Fruit fly (Drosophila melanogaster) whole organism, pupa: ENCODE data around the gene CG17294.

ENCODE experiments used
- CG10348 ChIP-seq: fragments of 200-800 bp; sonication (Bioruptor generic); IDR thresholded peaks from 2 replicates; pipeline ENCODE4 v1.3.6; 2022; ENCODE audit warnings: missing biosample characterization, missing genetic modification characterization
- CG12605 ChIP-seq: fragments of 200-800 bp; sonication (Bioruptor generic); IDR thresholded peaks from 2 replicates; pipeline ENCODE4 v1.3.6; 2022; ENCODE audit warnings: missing biosample characterization, missing genetic modification characterization
- CG13204 ChIP-seq: fragments of 200-800 bp; sonication (Bioruptor generic); optimal IDR thresholded peaks from 2 replicates; lab custom pipeline; 2018; ENCODE audit warnings: missing biosample characterization, mild to moderate bottlenecking, missing genetic modification characterization, moderate library complexity
- CG14655 ChIP-seq: fragments of 200-800 bp; sonication (Bioruptor generic); optimal IDR thresholded peaks from 3 replicates; lab custom pipeline; 2017; ENCODE audit warnings: mild to moderate bottlenecking, missing biosample characterization, missing genetic modification reagents, missing genetic modification characterization
- CG15710 ChIP-seq: fragments of 200-800 bp; sonication (Bioruptor generic); optimal IDR thresholded peaks from 2 replicates; lab custom pipeline; 2018; ENCODE audit warnings: missing biosample characterization, mild to moderate bottlenecking, missing genetic modification characterization, moderate library complexity
- CG17806 ChIP-seq: fragments of 200-800 bp; sonication (Bioruptor generic); optimal IDR thresholded peaks from 2 replicates; lab custom pipeline; 2018; ENCODE audit warnings: missing biosample characterization, mild to moderate bottlenecking, missing genetic modification characterization, moderate library complexity
- CG32121 ChIP-seq: fragments of 200-800 bp; sonication (Bioruptor generic); IDR thresholded peaks from 2 replicates; pipeline ENCODE4 v1.3.6; 2022; ENCODE audit warnings: missing biosample characterization, missing genetic modification characterization
- CG34367 ChIP-seq: fragments of 200-800 bp; sonication (Bioruptor generic); optimal IDR thresholded peaks from 2 replicates; lab custom pipeline; 2018; ENCODE audit warnings: missing biosample characterization, mild to moderate bottlenecking, missing genetic modification characterization
- CG4496 ChIP-seq: fragments of 200-800 bp; sonication (Bioruptor generic); IDR thresholded peaks from 3 replicates; pipeline ENCODE4 v1.3.6; 2022; ENCODE audit warnings: missing biosample characterization, missing genetic modification characterization
- CG8159 ChIP-seq: fragments of 200-800 bp; sonication (Bioruptor generic); optimal IDR thresholded peaks from 3 replicates; lab custom pipeline; 2018; ENCODE audit warnings: missing biosample characterization, mild to moderate bottlenecking, missing genetic modification characterization, moderate library complexity
- CG8301 ChIP-seq: fragments of 200-800 bp; sonication (Bioruptor generic); optimal IDR thresholded peaks from 2 replicates; lab custom pipeline; 2018; ENCODE audit warnings: missing biosample characterization, mild to moderate bottlenecking, missing genetic modification characterization
- CG9948 ChIP-seq: fragments of 200-800 bp; sonication (Bioruptor generic); optimal IDR thresholded peaks from 2 replicates; lab custom pipeline; 2018; ENCODE audit warnings: missing biosample characterization, mild to moderate bottlenecking, missing genetic modification characterization, moderate library complexity
- D1 ChIP-seq: fragments of 200-800 bp; sonication (Bioruptor generic); optimal IDR thresholded peaks from 2 replicates; lab custom pipeline; 2018; ENCODE audit warnings: missing biosample characterization, mild to moderate bottlenecking, missing genetic modification characterization, moderate library complexity
- EcR ChIP-seq: fragments of 200-800 bp; sonication (Bioruptor generic); optimal IDR thresholded peaks from 3 replicates; lab custom pipeline; 2019; ENCODE audit warnings: missing biosample characterization, missing genetic modification characterization, mild to moderate bottlenecking, moderate library complexity, missing genetic modification reagents
- Ets98B ChIP-seq: fragments of 200-800 bp; sonication (Bioruptor generic); IDR thresholded peaks from 2 replicates; pipeline ENCODE4 v1.3.6; 2022; ENCODE audit warnings: missing biosample characterization, missing genetic modification characterization
- Pif1A ChIP-seq: fragments of 200-800 bp; sonication (Bioruptor generic); optimal IDR thresholded peaks from 3 replicates; lab custom pipeline; 2016; ENCODE audit warnings: missing biosample characterization, missing genetic modification characterization
- Pif1B ChIP-seq: fragments of 200-800 bp; sonication (Bioruptor generic); optimal IDR thresholded peaks from 3 replicates; lab custom pipeline; 2016; ENCODE audit warnings: missing biosample characterization, missing genetic modification characterization
- Snoo ChIP-seq: fragments of 200-800 bp; sonication (Bioruptor generic); optimal IDR thresholded peaks from 3 replicates; lab custom pipeline; 2017; ENCODE audit warnings: missing biosample characterization, mild to moderate bottlenecking, missing genetic modification characterization, inconsistent platforms
- fd96Ca ChIP-seq: fragments of 200-800 bp; sonication (Bioruptor generic); IDR thresholded peaks from 3 replicates; pipeline ENCODE4 v1.3.6; 2022; ENCODE audit warnings: missing biosample characterization, missing genetic modification characterization
- gl ChIP-seq: fragments of 200-800 bp; sonication (Bioruptor generic); optimal IDR thresholded peaks from 2 replicates; lab custom pipeline; 2018; ENCODE audit warnings: missing biosample characterization, mild to moderate bottlenecking, missing genetic modification characterization
- rn ChIP-seq: fragments of 200-800 bp; sonication (Bioruptor generic); IDR thresholded peaks from 2 replicates; pipeline ENCODE4 v1.3.6; 2022; ENCODE audit warnings: missing biosample characterization, missing genetic modification characterization

The CG17294 gene

dm6 chr2L:8399863-8400598 lies 23.2 kb downstream of the CG17294 start, which contains the start of gene CG31898:
TSS of gene CG31898 (plus strand) at chr2L:8400421.
- no peak for TF ChIP-seq rn (GFP tag; lab: Robert Waterston, UW)
- TF ChIP-seq CG15710, result no peak
- no peak for TF ChIP-seq CG8159
- no peak for TF ChIP-seq EcR (GFP tag; lab: Kevin White, UChicago)
- TF ChIP-seq Ets98B (GFP tag; lab: Robert Waterston, UW), result no peak
- no peak for TF ChIP-seq CG12605 (GFP tag; lab: Robert Waterston, UW)
- TF ChIP-seq Pif1B (GFP tag; lab: Kevin White, UChicago), result no peak
- no peak for TF ChIP-seq CG34367 (tag; lab: Kevin White, UChicago)
- no peak for TF ChIP-seq fd96Ca
- TF ChIP-seq CG10348 (GFP tag; lab: Robert Waterston, UW), result no peak
- no peak for TF ChIP-seq CG17806 (tag; lab: Kevin White, UChicago)
- TF ChIP-seq gl (tag; lab: Kevin White, UChicago), result no peak
- TF ChIP-seq CG14655, result no peak
- TF ChIP-seq Pif1A (GFP tag; lab: Kevin White, UChicago), result no peak
- no peak for TF ChIP-seq CG4496 (GFP tag; lab: Robert Waterston, UW)
- TF ChIP-seq Snoo (tag; lab: Kevin White, UChicago), result no peak
- no peak for TF ChIP-seq CG8301 (tag; lab: Kevin White, UChicago)
- TF ChIP-seq CG32121, result no peak
- TF ChIP-seq, all 21 proteins: peak for 0

- TF ChIP-seq Ets98B (GFP tag; lab: Robert Waterston, UW) (no peak), CG14655 (no peak), CG8159 (no peak), fd96Ca (no peak), CG17806 (tag; lab: Kevin White, UChicago) (no peak), D1 (tag; lab: Kevin White, UChicago) (no peak)
Observed at dm6 chr2L:8402928-8403285, 26.1 kb downstream of the CG17294 start, which contains the start of gene fy. TSS of gene fy (minus strand) at chr2L:8403280.

DNA sequence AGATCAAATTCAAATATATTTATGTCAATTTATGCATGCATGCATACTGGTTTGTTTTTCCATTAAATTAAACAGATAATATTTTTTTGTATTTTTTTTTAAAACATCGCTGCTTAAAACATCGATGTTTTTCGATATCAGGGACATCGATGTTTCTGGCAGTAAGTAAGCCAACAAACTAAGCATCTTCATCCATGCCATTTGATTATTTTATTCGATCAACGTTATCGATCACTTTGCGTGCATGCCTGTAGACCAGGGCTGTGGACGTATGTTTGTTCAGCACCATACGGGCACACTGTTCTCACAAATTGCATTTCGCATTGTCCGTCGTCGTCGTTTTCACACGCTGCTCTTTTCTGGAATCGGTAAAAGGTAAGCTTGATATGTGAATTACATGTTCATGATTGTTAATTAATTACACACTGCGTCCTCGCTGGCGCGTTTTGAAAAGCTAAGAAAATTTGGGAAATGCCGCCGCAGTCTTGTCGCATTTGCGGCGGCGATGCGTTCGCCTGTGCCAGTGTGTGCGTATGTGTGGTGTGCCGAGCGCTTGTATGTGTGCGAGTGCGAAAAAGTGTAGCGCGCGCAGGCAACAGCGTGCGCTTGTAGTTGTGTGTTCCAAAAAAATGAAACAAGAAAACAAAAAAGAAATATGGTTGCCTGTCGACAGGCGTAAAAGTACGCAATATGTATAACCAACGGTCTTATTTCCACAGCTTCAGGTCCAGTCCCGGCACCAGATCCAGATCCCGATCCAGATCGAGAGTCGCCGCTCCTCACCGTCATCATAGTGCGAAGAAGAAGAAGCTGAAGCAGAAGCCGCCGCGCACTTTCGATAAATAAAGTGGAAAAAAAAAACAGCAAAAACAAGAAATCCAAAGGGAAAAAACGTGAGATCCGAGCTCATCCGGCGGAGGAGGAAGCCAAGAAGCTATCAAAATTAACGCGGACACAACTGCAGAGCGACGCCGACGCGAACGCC lies 26.7 kb downstream of the CG17294 start, which contains the start of gene emb:
emb (plus strand) TSS at position 288 of the 985 bp plus-strand sequence.
- TF ChIP-seq CG15710, result peak; percentile 35
- peak; percentile 11 for TF ChIP-seq EcR (GFP tag; lab: Kevin White, UChicago)
- no peak for TF ChIP-seq CG10348 (GFP tag; lab: Robert Waterston, UW)
- peak; percentile 72 for TF ChIP-seq CG4496 (GFP tag; lab: Robert Waterston, UW)
- TF ChIP-seq Pif1A (GFP tag; lab: Kevin White, UChicago), result no peak
- TF ChIP-seq CG12605 (GFP tag; lab: Robert Waterston, UW), result peak; percentile 73; the same call in 1 of the 2 replicates
- TF ChIP-seq fd96Ca, result peak; percentile 50
- peak; percentile 41 for TF ChIP-seq Snoo (tag; lab: Kevin White, UChicago)
- peak; percentile 39 for TF ChIP-seq CG34367 (tag; lab: Kevin White, UChicago)
- peak; percentile 74 for TF ChIP-seq gl (tag; lab: Kevin White, UChicago)
- TF ChIP-seq rn (GFP tag; lab: Robert Waterston, UW), result peak; percentile 24; the same call in 1 of the 2 replicates
- peak; percentile 12 for TF ChIP-seq CG9948 (tag; lab: Kevin White, UChicago)
- TF ChIP-seq D1 (tag; lab: Kevin White, UChicago), result no peak
- TF ChIP-seq CG17806 (tag; lab: Kevin White, UChicago), result peak; percentile 3
- no peak for TF ChIP-seq CG13204 (GFP tag; lab: Kevin White, UChicago)
- TF ChIP-seq CG8159, result peak; percentile 49
- TF ChIP-seq Ets98B (GFP tag; lab: Robert Waterston, UW), result 0 out of 2 replicates have a peak, but pooled peaks have one; percentile 36
- TF ChIP-seq Pif1B (GFP tag; lab: Kevin White, UChicago), result no peak
- TF ChIP-seq CG8301 (tag; lab: Kevin White, UChicago), result no peak
- TF ChIP-seq CG32121, result peak; percentile 49; the same call in 1 of the 2 replicates
- no peak for TF ChIP-seq CG14655

dm6 chr2L:8411530-8411929 lies 34.7 kb downstream of the CG17294 start, which contains the start of gene Naglu:
TSS of gene Naglu (minus strand) at chr2L:8411868.
- no peak for TF ChIP-seq rn (GFP tag; lab: Robert Waterston, UW)
- TF ChIP-seq CG17806 (tag; lab: Kevin White, UChicago), result no peak
- no peak for TF ChIP-seq gl (tag; lab: Kevin White, UChicago)
- peak; percentile 57 for TF ChIP-seq EcR (GFP tag; lab: Kevin White, UChicago)
- TF ChIP-seq CG4496 (GFP tag; lab: Robert Waterston, UW), result no peak
- TF ChIP-seq Pif1B (GFP tag; lab: Kevin White, UChicago), result no peak
- TF ChIP-seq fd96Ca, result no peak
- TF ChIP-seq, all 21 proteins: peak for 1
